Worm (Caenorhabditis elegans) whole organism, L3 larva: ENCODE results near the gene gar-3.
A peak's percentile ranks its signal among the peaks of the same experiment; 100 is the strongest.

Experiments used
- R02D3.7 ChIP-seq: fragments of 150-350 bp; optimal IDR thresholded peaks from 2 replicates; lab custom pipeline; 2014; ENCODE audit warnings: missing biosample characterization, missing genetic modification characterization
- ceh-16 ChIP-seq: sonication (generic microtip); optimal IDR thresholded peaks from 2 replicates; lab custom pipeline; 2017; ENCODE audit warnings: missing biosample characterization, missing genetic modification characterization
- ceh-82 ChIP-seq: fragments of 150-350 bp; optimal IDR thresholded peaks from 2 replicates; lab custom pipeline; 2014; ENCODE audit warnings: missing biosample characterization, missing genetic modification characterization
- fkh-10 ChIP-seq: sonication (generic microtip); optimal IDR thresholded peaks from 2 replicates; lab custom pipeline; 2017; ENCODE audit warnings: missing biosample characterization, missing genetic modification reagents, missing genetic modification characterization
- nhr-11 ChIP-seq: fragments of 150-350 bp; optimal IDR thresholded peaks from 2 replicates; lab custom pipeline; 2014; ENCODE audit warnings: missing biosample characterization, missing genetic modification characterization
- nhr-12 ChIP-seq: fragments of 150-350 bp; optimal IDR thresholded peaks from 2 replicates; lab custom pipeline; 2014; ENCODE audit warnings: missing biosample characterization, missing genetic modification characterization
- nhr-237 ChIP-seq: fragments of 150-350 bp; optimal IDR thresholded peaks from 2 replicates; lab custom pipeline; 2014; ENCODE audit warnings: missing biosample characterization, missing genetic modification characterization
- nhr-25 ChIP-seq: sonication (generic microtip); optimal IDR thresholded peaks from 2 replicates; lab custom pipeline; 2017; ENCODE audit warnings: missing biosample characterization, missing genetic modification characterization
- skn-1 ChIP-seq: fragments of 150-350 bp; optimal IDR thresholded peaks from 2 replicates; lab custom pipeline; 2014; ENCODE audit warnings: missing biosample characterization, missing genetic modification characterization
- unc-39 ChIP-seq: sonication (generic microtip); optimal IDR thresholded peaks from 4 replicates; lab custom pipeline; 2017; ENCODE audit warnings: missing biosample characterization, missing genetic modification characterization
- unc-62 ChIP-seq: fragments of 150-350 bp; sonication (generic microtip); optimal IDR thresholded peaks from 4 replicates; lab custom pipeline; 2014; ENCODE audit warnings: missing biosample characterization, missing genetic modification reagents, missing genetic modification characterization
- ztf-4 ChIP-seq: fragments of 150-350 bp; optimal IDR thresholded peaks from 2 replicates; lab custom pipeline; 2014; ENCODE audit warnings: missing biosample characterization, missing genetic modification characterization

ce11 chrV:14523788-14524582 is 55.5 kb downstream of the gar-3 start, which contains the start of gene ril-1:
- TF ChIP-seq nhr-25 (tag; lab: Kevin White, UChicago) (peak; percentile 29), nhr-11 (tag; lab: Kevin White, UChicago) (no peak), ceh-16 (tag; lab: Kevin White, UChicago) (no peak), ceh-82 (tag; lab: Kevin White, UChicago) (no peak), fkh-10 (GFP tag; lab: Kevin White, UChicago) (no peak), R02D3.7 (no peak), unc-62 (GFP tag; lab: Kevin White, UChicago) (no peak), nhr-237 (tag; lab: Kevin White, UChicago) (no peak), unc-39 (tag; lab: Kevin White, UChicago) (no peak), nhr-12 (tag; lab: Kevin White, UChicago) (no peak), skn-1 (tag; lab: Kevin White, UChicago) (no peak), ztf-4 (no peak)
